Fruit fly (Drosophila melanogaster) whole organism, embryonic: ENCODE data around the gene dysf.
A peak's percentile ranks its signal among the peaks of the same experiment; 100 is the strongest.

Source experiments
- Antp ChIP-seq: fragments of 200-800 bp; sonication (Bioruptor generic); optimal IDR thresholded peaks from 3 replicates; lab custom pipeline; 2016; ENCODE audit warnings: missing biosample characterization, missing genetic modification characterization
- Atf3 ChIP-seq: fragments of 200-800 bp; sonication (Bioruptor generic); optimal IDR thresholded peaks from 3 replicates; lab custom pipeline; 2016; ENCODE audit warnings: missing biosample characterization, missing genetic modification characterization
- CG10209 ChIP-seq: fragments of 200-800 bp; sonication (Bioruptor generic); optimal IDR thresholded peaks from 3 replicates; lab custom pipeline; 2017; ENCODE audit warnings: missing biosample characterization, mild to moderate bottlenecking, missing genetic modification characterization, missing genetic modification reagents
- CG10543 ChIP-seq: fragments of 200-800 bp; sonication (Bioruptor generic); optimal IDR thresholded peaks from 3 replicates; lab custom pipeline; 2017; ENCODE audit warnings: missing biosample characterization, mild to moderate bottlenecking, missing genetic modification characterization, moderate library complexity
- CG12155 ChIP-seq: fragments of 200-800 bp; sonication (Bioruptor generic); optimal IDR thresholded peaks from 3 replicates; lab custom pipeline; 2016; ENCODE audit warnings: missing biosample characterization, missing genetic modification characterization
- CG12659 ChIP-seq: fragments of 200-800 bp; sonication (Bioruptor generic); optimal IDR thresholded peaks from 3 replicates; lab custom pipeline; 2017; ENCODE audit warnings: mild to moderate bottlenecking, missing biosample characterization, missing genetic modification reagents, missing genetic modification characterization
- CG13624 ChIP-seq: fragments of 200-800 bp; sonication (Bioruptor generic); optimal IDR thresholded peaks from 2 replicates; lab custom pipeline; 2016; ENCODE audit warnings: missing biosample characterization, missing genetic modification characterization
- CG14014 ChIP-seq: fragments of 200-800 bp; sonication (Bioruptor generic); IDR thresholded peaks from 2 replicates; pipeline ENCODE4 v1.3.6; 2022; ENCODE audit warnings: missing biosample characterization, missing genetic modification characterization
- CG15011 ChIP-seq: fragments of 200-800 bp; sonication (Bioruptor generic); optimal IDR thresholded peaks from 3 replicates; lab custom pipeline; 2018; ENCODE audit warnings: missing biosample characterization, mild to moderate bottlenecking, missing genetic modification characterization
- CG15269 ChIP-seq: fragments of 200-800 bp; sonication (Bioruptor generic); optimal IDR thresholded peaks from 2 replicates; lab custom pipeline; 2018; ENCODE audit warnings: missing biosample characterization, mild to moderate bottlenecking, missing genetic modification characterization, moderate library complexity
- CG17361 ChIP-seq: fragments of 200-800 bp; sonication (Bioruptor generic); IDR thresholded peaks from 3 replicates; pipeline ENCODE4 v1.3.6; 2022; ENCODE audit warnings: missing biosample characterization, missing genetic modification characterization
- CG2120 ChIP-seq: fragments of 200-800 bp; sonication (Bioruptor generic); optimal IDR thresholded peaks from 3 replicates; lab custom pipeline; 2016; ENCODE audit warnings: missing biosample characterization, missing genetic modification characterization
- CG4707 ChIP-seq: fragments of 200-800 bp; sonication (Bioruptor generic); optimal IDR thresholded peaks from 2 replicates; lab custom pipeline; 2018; ENCODE audit warnings: missing biosample characterization, mild to moderate bottlenecking, missing genetic modification characterization, moderate library complexity
- CG6272 ChIP-seq: fragments of 200-800 bp; sonication (Bioruptor generic); IDR thresholded peaks from 2 replicates; pipeline ENCODE4 v1.3.6; 2022; ENCODE audit warnings: missing biosample characterization, missing genetic modification characterization
- CG6689 ChIP-seq: fragments of 200-800 bp; sonication (Bioruptor generic); IDR thresholded peaks from 2 replicates; pipeline ENCODE4 v1.3.6; 2022; ENCODE audit warnings: missing biosample characterization, missing genetic modification characterization
- CG6765 ChIP-seq: fragments of 200-800 bp; sonication (Bioruptor generic); optimal IDR thresholded peaks from 3 replicates; lab custom pipeline; 2017; ENCODE audit warnings: missing biosample characterization, mild to moderate bottlenecking, missing genetic modification characterization
- CG6854 ChIP-seq: fragments of 200-800 bp; sonication (Bioruptor generic); optimal IDR thresholded peaks from 3 replicates; lab custom pipeline; 2017; ENCODE audit warnings: missing biosample characterization, mild to moderate bottlenecking, missing genetic modification characterization
- CG7556 ChIP-seq: fragments of 200-800 bp; sonication (Bioruptor generic); optimal IDR thresholded peaks from 2 replicates; lab custom pipeline; 2017; ENCODE audit warnings: missing biosample characterization, mild to moderate bottlenecking, missing genetic modification characterization
- CG7839 ChIP-seq: fragments of 200-800 bp; sonication (Bioruptor generic); optimal IDR thresholded peaks from 3 replicates; lab custom pipeline; 2018; ENCODE audit warnings: missing biosample characterization, mild to moderate bottlenecking, missing genetic modification characterization, moderate library complexity
- CG8924 ChIP-seq: fragments of 200-800 bp; optimal IDR thresholded peaks from 3 replicates; lab custom pipeline; 2019; ENCODE audit warnings: missing biosample characterization, mild to moderate bottlenecking, missing genetic modification characterization, moderate library complexity
- CG9215 ChIP-seq: fragments of 200-800 bp; sonication (Bioruptor generic); IDR thresholded peaks from 2 replicates; pipeline ENCODE4 v1.3.6; 2022; ENCODE audit warnings: missing biosample characterization, missing genetic modification characterization
- CG9817 ChIP-seq: fragments of 200-800 bp; sonication (Bioruptor generic); optimal IDR thresholded peaks from 2 replicates; lab custom pipeline; 2018; ENCODE audit warnings: missing biosample characterization, mild to moderate bottlenecking, missing genetic modification characterization, moderate library complexity
- Drgx ChIP-seq: fragments of 200-800 bp; sonication (Bioruptor generic); IDR thresholded peaks from 2 replicates; pipeline ENCODE4 v1.3.6; 2022; ENCODE audit warnings: missing biosample characterization, missing genetic modification characterization
- ERR ChIP-seq: fragments of 200-800 bp; sonication (Bioruptor generic); optimal IDR thresholded peaks from 2 replicates; lab custom pipeline; 2016; ENCODE audit warnings: missing biosample characterization, missing genetic modification characterization
- HmgZ ChIP-seq: fragments of 200-800 bp; sonication (Bioruptor generic); optimal IDR thresholded peaks from 2 replicates; lab custom pipeline; 2018; ENCODE audit warnings: missing biosample characterization, mild to moderate bottlenecking, missing genetic modification characterization
- Hr51 ChIP-seq, 2 experiments: fragments of 200-800 bp; sonication (Bioruptor generic); optimal IDR thresholded peaks; 2 replicates in 1 of 2; 3 replicates in 1 of 2; lab custom pipeline; 2016 to 2018; ENCODE audit warnings: missing biosample characterization in 2 of 2, missing genetic modification characterization in 2 of 2, mild to moderate bottlenecking in 1 of 2, moderate library complexity in 1 of 2
- Meics ChIP-seq: fragments of 200-800 bp; sonication (Bioruptor generic); optimal IDR thresholded peaks from 2 replicates; lab custom pipeline; 2017; ENCODE audit warnings: missing biosample characterization, mild to moderate bottlenecking, missing genetic modification characterization
- Myb ChIP-seq: fragments of 200-800 bp; sonication (Bioruptor generic); optimal IDR thresholded peaks from 2 replicates; lab custom pipeline; 2016; ENCODE audit warnings: missing biosample characterization, missing genetic modification characterization
- NfI ChIP-seq: fragments of 200-800 bp; sonication (Bioruptor generic); optimal IDR thresholded peaks from 3 replicates; lab custom pipeline; 2018; ENCODE audit warnings: missing biosample characterization, mild to moderate bottlenecking, missing genetic modification characterization, moderate library complexity
- Oli ChIP-seq: fragments of 200-800 bp; sonication (Bioruptor generic); optimal IDR thresholded peaks from 2 replicates; lab custom pipeline; 2018; ENCODE audit warnings: missing biosample characterization, mild to moderate bottlenecking, missing genetic modification characterization, moderate library complexity
- Pdp1 ChIP-seq, 2 experiments: fragments of 200-800 bp; sonication (Bioruptor generic); optimal IDR thresholded peaks; 3 replicates each; lab custom pipeline; 2016; ENCODE audit warnings: missing biosample characterization in 2 of 2, missing genetic modification characterization in 2 of 2, mild to moderate bottlenecking in 1 of 2, moderate library complexity in 1 of 2
- Rfx ChIP-seq: fragments of 200-800 bp; sonication (Bioruptor generic); IDR thresholded peaks from 2 replicates; pipeline ENCODE4 v1.3.6; 2022; ENCODE audit warnings: missing biosample characterization, missing genetic modification characterization
- Sox102F ChIP-seq: fragments of 200-800 bp; sonication (Bioruptor generic); optimal IDR thresholded peaks from 2 replicates; lab custom pipeline; 2018; ENCODE audit warnings: missing biosample characterization, mild to moderate bottlenecking, missing genetic modification characterization, moderate library complexity
- caup ChIP-seq: fragments of 200-800 bp; sonication (Bioruptor generic); optimal IDR thresholded peaks from 3 replicates; lab custom pipeline; 2017; ENCODE audit warnings: missing biosample characterization, mild to moderate bottlenecking, missing genetic modification characterization, moderate library complexity; ENCODE audit not compliant: severe bottlenecking
- chif ChIP-seq, 2 experiments: fragments of 200-800 bp; sonication (Bioruptor generic); optimal IDR thresholded peaks; 3 replicates each; lab custom pipeline; 2016; ENCODE audit warnings: missing biosample characterization in 2 of 2, missing genetic modification characterization in 2 of 2
- crp ChIP-seq, 2 experiments: fragments of 200-800 bp; sonication (Bioruptor generic); optimal IDR thresholded peaks; 2 replicates in 1 of 2; 3 replicates in 1 of 2; lab custom pipeline; 2017; ENCODE audit warnings: missing biosample characterization in 2 of 2, missing genetic modification characterization in 2 of 2, mild to moderate bottlenecking in 1 of 2, moderate library complexity in 1 of 2
- esg ChIP-seq: fragments of 200-800 bp; sonication (Bioruptor generic); conservative IDR thresholded peaks from 2 replicates; pipeline ENCODE4 v1.3.6; 2022; ENCODE audit warnings: missing biosample characterization, missing genetic modification characterization
- exex ChIP-seq: fragments of 200-800 bp; sonication (Bioruptor generic); optimal IDR thresholded peaks from 4 replicates; lab custom pipeline; 2018; ENCODE audit warnings: missing biosample characterization, mild to moderate bottlenecking, missing genetic modification characterization, moderate library complexity
- jumu ChIP-seq: fragments of 200-800 bp; sonication (Bioruptor generic); optimal IDR thresholded peaks from 3 replicates; lab custom pipeline; 2016; ENCODE audit warnings: missing biosample characterization, missing genetic modification characterization
- lab ChIP-seq: fragments of 200-800 bp; sonication (Bioruptor generic); optimal IDR thresholded peaks from 3 replicates; lab custom pipeline; 2017; ENCODE audit warnings: missing biosample characterization, missing genetic modification characterization, mild to moderate bottlenecking, moderate library complexity, missing genetic modification reagents
- luna ChIP-seq: fragments of 200-800 bp; sonication (Bioruptor generic); optimal IDR thresholded peaks from 2 replicates; lab custom pipeline; 2016; ENCODE audit warnings: missing biosample characterization, missing genetic modification characterization
- pan ChIP-seq, 4 experiments: fragments of >200 bp in 3 of 4; fragments of 200-800 bp in 1 of 4; sonication (Bioruptor generic) in 1 of 4; optimal IDR thresholded peaks in 3 of 4; IDR thresholded peaks in 1 of 4; 2 replicates each; pipeline versions ENCODE4 v1.3.6 to Lab custom; 2017 to 2022; ENCODE audit warnings: missing biosample characterization in 2 of 4, missing genetic modification characterization in 2 of 4, mixed read lengths in 1 of 4
- rib ChIP-seq: fragments of 200-800 bp; sonication (Bioruptor generic); IDR thresholded peaks from 2 replicates; pipeline ENCODE4 v1.3.6; 2022; ENCODE audit warnings: missing biosample characterization, missing genetic modification characterization
- sens ChIP-seq: fragments of 200-800 bp; sonication (Bioruptor generic); peaks from one replicate; lab custom pipeline; 2016; ENCODE audit warnings: missing biosample characterization, missing genetic modification characterization
- sim ChIP-seq: fragments of 200-800 bp; sonication (Bioruptor generic); IDR thresholded peaks from 2 replicates; pipeline ENCODE4 v1.3.6; 2022; ENCODE audit warnings: missing biosample characterization, missing genetic modification characterization
- slbo ChIP-seq: fragments of 200-800 bp; sonication (Bioruptor generic); IDR thresholded peaks from 2 replicates; pipeline ENCODE4 v1.3.6; 2022; ENCODE audit warnings: missing biosample characterization, missing genetic modification characterization
- sr ChIP-seq: fragments of 200-800 bp; sonication (Bioruptor generic); IDR thresholded peaks from 3 replicates; pipeline ENCODE4 v1.3.6; 2022; ENCODE audit warnings: missing biosample characterization, missing genetic modification characterization
- sug ChIP-seq: fragments of 200-800 bp; optimal IDR thresholded peaks from 2 replicates; lab custom pipeline; 2019; ENCODE audit warnings: missing biosample characterization, mild to moderate bottlenecking, missing genetic modification characterization, moderate library complexity
- trh ChIP-seq: fragments of 200-800 bp; sonication (Bioruptor generic); optimal IDR thresholded peaks from 2 replicates; lab custom pipeline; 2016; ENCODE audit warnings: missing biosample characterization, missing genetic modification characterization

Gene dysf

DNA sequence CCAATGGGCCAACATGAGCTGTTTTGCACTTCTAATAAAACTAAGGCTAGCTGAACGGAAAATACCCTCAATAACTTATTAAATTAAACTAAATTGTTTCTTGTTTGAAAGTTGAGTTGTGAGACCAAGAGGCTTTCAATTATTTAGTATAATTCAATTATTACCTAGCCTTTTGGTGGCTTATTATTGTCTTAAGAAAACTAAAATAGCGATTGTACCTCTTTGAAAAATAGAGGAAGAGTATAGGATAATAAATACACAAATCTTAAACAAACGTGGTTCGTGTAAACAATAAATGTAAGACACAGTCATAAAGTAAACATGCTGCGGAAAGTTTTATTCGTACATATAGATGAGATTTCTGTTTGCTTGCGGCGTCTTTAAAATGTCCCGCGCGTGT lies 22.6 kb upstream of the dysf start:
- TF ChIP-seq esg (GFP tag; lab: Robert Waterston, UW) (0 out of 2 replicates have a peak, but pooled peaks have one; percentile 16), CG6765 (GFP tag; lab: Kevin White, UChicago) (peak; percentile 55), CG10543 (GFP tag; lab: Kevin White, UChicago) (peak; percentile 20), Pdp1 (GFP tag; optimal IDR thresholded peaks at IDR 0.05; lab: Kevin White, UChicago) (peak; percentile 10 to 42), Antp (GFP tag; lab: Kevin White, UChicago) (no peak), Drgx (GFP tag; lab: Robert Waterston, UW) (peak; percentile 24; the same call in 1 of the 2 replicates), CG15269 (tag; lab: Kevin White, UChicago) (peak; percentile 56), CG7839 (tag; lab: Kevin White, UChicago) (peak; percentile 62), CG6272 (GFP tag; lab: Robert Waterston, UW) (no peak), CG6689 (GFP tag; lab: Robert Waterston, UW) (peak; percentile 49; the same call in 1 of the 2 replicates), sug (tag; lab: Kevin White, UChicago) (peak; percentile 30), CG13624 (peak; percentile 15), Myb (GFP tag; lab: Kevin White, UChicago) (peak; percentile 10), CG7556 (peak; percentile 43), Rfx (GFP tag; lab: Robert Waterston, UW) (peak; percentile 68), CG9215 (GFP tag; lab: Robert Waterston, UW) (peak; percentile 30), trh (no peak), luna (GFP tag; lab: Kevin White, UChicago) (peak; percentile 22), sr (GFP tag; lab: Robert Waterston, UW) (no peak), Sox102F (GFP tag; lab: Kevin White, UChicago) (peak; percentile 17), CG12155 (peak; percentile 36), chif (GFP tag; optimal IDR thresholded peaks at IDR 0.05; lab: Kevin White, UChicago) (peak in 1 of 2 experiments; percentile 35), ERR (GFP tag; lab: Kevin White, UChicago) (peak; percentile 11), CG8924 (tag; lab: Kevin White, UChicago) (peak; percentile 8), CG6854 (peak; percentile 50), CG12659 (GFP tag; lab: Kevin White, UChicago) (peak; percentile 36), rib (GFP tag; lab: Robert Waterston, UW) (0 out of 2 replicates have a peak, but pooled peaks have one; percentile 23), caup (GFP tag; lab: Kevin White, UChicago) (peak; percentile 52), Meics (peak; percentile 56), sim (GFP tag; lab: Robert Waterston, UW) (no peak), exex (peak; percentile 19), NfI (GFP tag; lab: Kevin White, UChicago) (peak; percentile 16), sens (GFP tag; lab: Kevin White, UChicago) (peak; percentile 84), HmgZ (peak; percentile 31), CG4707 (GFP tag; lab: Kevin White, UChicago) (no peak), CG9817 (tag; lab: Kevin White, UChicago) (peak; percentile 48), CG10209 (GFP tag; lab: Kevin White, UChicago) (peak; percentile 28), Atf3 (no peak), jumu (GFP tag; lab: Kevin White, UChicago) (no peak), CG14014 (GFP tag; lab: Robert Waterston, UW) (peak; percentile 37; the same call in 1 of the 2 replicates), CG17361 (GFP tag; lab: Robert Waterston, UW) (peak; percentile 28; the same call in 1 of the 3 replicates), CG2120 (GFP tag; lab: Kevin White, UChicago) (peak; percentile 85), Hr51 (GFP tag; optimal IDR thresholded peaks at IDR 0.05; lab: Kevin White, UChicago) (peak in 1 of 2 experiments; percentile 37), CG15011 (GFP tag; lab: Kevin White, UChicago) (peak; percentile 45), pan (optimal IDR thresholded peaks at IDR 0.05; lab: Kevin White, UChicago) (no peak), pan (GFP tag; optimal IDR thresholded peaks at IDR 0.05 in 1 of 2, IDR thresholded peaks at IDR 0.05 in 1 of 2) (peak in 1 of 2 experiments; percentile 23), crp (GFP tag; optimal IDR thresholded peaks at IDR 0.05; lab: Kevin White, UChicago) (no peak), Oli (tag; lab: Kevin White, UChicago) (peak; percentile 36), slbo (GFP tag; lab: Robert Waterston, UW) (peak; percentile 68), lab (peak; percentile 73)
